Worm (Caenorhabditis elegans): ENCODE results near the gene cdk-4.

Gene cdk-4

DNA sequence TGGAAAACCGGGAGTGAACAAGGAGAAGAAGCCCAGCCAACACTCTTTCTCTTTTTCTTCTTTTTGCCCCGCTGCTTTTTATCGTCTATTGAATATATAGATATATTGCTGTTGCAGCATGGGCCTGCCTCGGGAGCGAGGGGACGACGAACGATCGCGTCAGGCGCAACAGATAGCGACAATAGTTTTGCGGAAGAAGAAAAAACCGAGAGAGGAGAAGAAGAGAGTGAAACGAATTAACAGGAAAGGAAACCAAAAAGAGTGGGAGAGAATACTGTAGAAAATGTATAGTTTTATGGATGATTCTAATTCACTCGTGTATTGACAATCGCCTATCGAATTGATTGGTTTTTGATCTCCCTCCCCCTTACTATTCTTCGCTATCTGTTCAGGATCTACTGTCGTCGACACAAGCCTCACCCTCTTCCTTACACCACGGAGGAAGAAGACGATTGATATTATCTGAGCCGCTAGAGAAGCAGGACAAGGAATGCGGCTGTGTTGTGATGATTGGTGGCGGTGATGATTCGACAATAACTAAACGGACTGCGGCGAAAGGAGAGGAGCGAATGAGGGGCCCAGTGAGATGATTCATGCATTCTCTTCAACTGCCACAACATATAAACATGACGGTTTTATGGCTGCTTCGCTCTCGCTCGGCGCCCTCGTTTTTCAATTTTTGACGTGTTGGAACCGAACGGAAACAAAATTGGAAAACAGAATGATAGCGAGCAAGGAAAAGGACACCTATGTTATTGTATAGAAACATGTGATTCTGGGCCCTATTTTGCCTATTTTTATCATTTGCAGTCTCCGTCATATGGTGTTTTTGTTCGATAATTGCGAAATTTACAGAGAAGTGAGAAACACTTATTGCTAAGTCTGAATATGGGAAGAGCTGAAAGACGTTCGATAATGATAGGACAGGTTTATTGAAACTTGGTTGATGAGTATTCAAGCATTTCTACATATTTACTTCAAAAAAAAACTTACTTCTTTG, 7.8 kb upstream of the cdk-4 start:
- peak; percentile 66 for TF ChIP-seq nfya-1 (tag; optimal IDR thresholded peaks at IDR 0.05)
- TF ChIP-seq ama-1 (optimal IDR thresholded peaks at IDR 0.05): no peak
- TF ChIP-seq unc-55 (GFP tag; optimal IDR thresholded peaks at IDR 0.05): peak; percentile 45

- peak; percentile 16 for TF ChIP-seq hlh-30 (tag; optimal IDR thresholded peaks at IDR 0.05; ENCODE audit: insufficient read depth)
- no peak for TF ChIP-seq mec-3 (tag; optimal IDR thresholded peaks at IDR 0.05; ENCODE audit: borderline replicate concordance)
These were observed 6.4 kb upstream of the cdk-4 start for ce11 chrX:13525094-13525493.

- TF ChIP-seq gmeb-2 (tag; optimal IDR thresholded peaks at IDR 0.05) (no peak), ceh-45 (GFP tag; IDR thresholded peaks at IDR 0.05) (no peak), che-1 (tag; optimal IDR thresholded peaks at IDR 0.05) (no peak), Y22D7AL.16 (tag; optimal IDR thresholded peaks at IDR 0.05) (no peak), ceh-48 (tag; optimal IDR thresholded peaks at IDR 0.05) (peak; percentile 55), unc-86 (tag; optimal IDR thresholded peaks at IDR 0.05) (no peak), pat-9 (tag; optimal IDR thresholded peaks at IDR 0.05) (no peak), ceh-34 (tag; optimal IDR thresholded peaks at IDR 0.05) (no peak), K02D7.2 (tag; optimal IDR thresholded peaks at IDR 0.05) (no peak), nfya-1 (tag; optimal IDR thresholded peaks at IDR 0.05) (peak; percentile 13), ceh-6 (GFP tag; optimal IDR thresholded peaks at IDR 0.05) (no peak), ceh-31 (tag; optimal IDR thresholded peaks at IDR 0.05) (peak; percentile 65), ceh-30 (tag; optimal IDR thresholded peaks at IDR 0.05) (no peak), unc-42 (tag; optimal IDR thresholded peaks at IDR 0.05) (peak; percentile 61), nhr-232 (tag; optimal IDR thresholded peaks at IDR 0.05) (no peak), pqm-1 (tag; optimal IDR thresholded peaks at IDR 0.05) (no peak), tbx-7 (tag; optimal IDR thresholded peaks at IDR 0.05) (no peak), rnt-1 (tag; optimal IDR thresholded peaks at IDR 0.05) (peak; percentile 5), ahr-1 (tag; optimal IDR thresholded peaks at IDR 0.05) (no peak), pha-4 (tag; optimal IDR thresholded peaks at IDR 0.05) (no peak), ceh-2 (tag; optimal IDR thresholded peaks at IDR 0.05) (peak; percentile 0), pha-2 (tag; optimal IDR thresholded peaks at IDR 0.05) (no peak), sdc-2 (tag; optimal IDR thresholded peaks at IDR 0.05) (peak; percentile 98), ref-2 (tag; optimal IDR thresholded peaks at IDR 0.05) (peak; percentile 24), hlh-30 (tag; optimal IDR thresholded peaks at IDR 0.05; ENCODE audit: insufficient read depth) (no peak), elt-2 (tag; optimal IDR thresholded peaks at IDR 0.05) (peak; percentile 19), eyg-1 (tag; optimal IDR thresholded peaks at IDR 0.05) (no peak)
These were observed 4.3 kb downstream of the cdk-4 start for ce11 chrX:13514384-13514783.

DNA sequence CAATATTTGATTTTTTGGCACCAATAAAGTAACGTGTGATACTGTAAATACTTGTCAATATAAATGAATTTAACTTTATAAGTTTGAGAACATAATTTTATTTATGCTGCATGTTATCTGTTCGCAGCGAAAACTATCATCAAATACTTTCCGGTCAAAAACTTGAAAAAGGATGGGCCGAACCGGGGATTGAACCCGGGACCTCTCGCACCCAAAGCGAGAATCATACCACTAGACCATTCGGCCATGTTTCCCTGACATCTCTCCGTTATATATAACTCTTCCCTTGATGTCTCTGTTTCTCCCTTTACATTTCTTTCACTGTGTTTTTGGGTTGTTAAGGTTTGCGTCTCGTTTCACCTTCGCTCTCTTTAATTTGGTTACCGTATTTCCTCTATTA, 6.9 kb downstream of the cdk-4 start:
- TF ChIP-seq rnt-1 (tag; optimal IDR thresholded peaks at IDR 0.05) (peak; percentile 57), hlh-15 (tag; optimal IDR thresholded peaks at IDR 0.05) (peak; percentile 46), nfya-1 (tag; optimal IDR thresholded peaks at IDR 0.05) (peak; percentile 63), lim-6 (tag; optimal IDR thresholded peaks at IDR 0.05) (no peak), Y22D7AL.16 (tag; optimal IDR thresholded peaks at IDR 0.05) (peak; percentile 57), ceh-22 (tag; optimal IDR thresholded peaks at IDR 0.05) (no peak), che-1 (tag; optimal IDR thresholded peaks at IDR 0.05) (peak; percentile 76), F13H6.1 (tag; optimal IDR thresholded peaks at IDR 0.05) (peak; percentile 52), gmeb-2 (tag; optimal IDR thresholded peaks at IDR 0.05) (peak; percentile 79), nhr-11 (tag; optimal IDR thresholded peaks at IDR 0.05) (no peak), ceh-48 (tag; optimal IDR thresholded peaks at IDR 0.05) (peak; percentile 48), ceh-19 (GFP tag; optimal IDR thresholded peaks at IDR 0.05) (peak; percentile 72), dve-1 (tag; optimal IDR thresholded peaks at IDR 0.05) (peak; percentile 24), K02D7.2 (tag; optimal IDR thresholded peaks at IDR 0.05) (no peak), ets-4 (tag; optimal IDR thresholded peaks at IDR 0.05) (no peak), syd-9 (tag; optimal IDR thresholded peaks at IDR 0.05) (peak; percentile 60), pros-1 (tag; optimal IDR thresholded peaks at IDR 0.05) (no peak), madf-2 (tag; optimal IDR thresholded peaks at IDR 0.05) (peak; percentile 72), hlh-8 (tag; optimal IDR thresholded peaks at IDR 0.05) (peak; percentile 70), ref-2 (tag; optimal IDR thresholded peaks at IDR 0.05) (peak; percentile 74), odd-2 (tag; optimal IDR thresholded peaks at IDR 0.05) (peak; percentile 56), ztf-16 (tag; optimal IDR thresholded peaks at IDR 0.05) (peak; percentile 74), fkh-6 (tag; optimal IDR thresholded peaks at IDR 0.05) (peak; percentile 77), hlh-13 (GFP tag; optimal IDR thresholded peaks at IDR 0.05) (peak; percentile 42), eyg-1 (tag; optimal IDR thresholded peaks at IDR 0.05) (peak; percentile 44)

All from whole organism, late embryonic.